Fruit fly (Drosophila melanogaster): ENCODE measurements around the gene CG14658.

Gene CG14658

DNA sequence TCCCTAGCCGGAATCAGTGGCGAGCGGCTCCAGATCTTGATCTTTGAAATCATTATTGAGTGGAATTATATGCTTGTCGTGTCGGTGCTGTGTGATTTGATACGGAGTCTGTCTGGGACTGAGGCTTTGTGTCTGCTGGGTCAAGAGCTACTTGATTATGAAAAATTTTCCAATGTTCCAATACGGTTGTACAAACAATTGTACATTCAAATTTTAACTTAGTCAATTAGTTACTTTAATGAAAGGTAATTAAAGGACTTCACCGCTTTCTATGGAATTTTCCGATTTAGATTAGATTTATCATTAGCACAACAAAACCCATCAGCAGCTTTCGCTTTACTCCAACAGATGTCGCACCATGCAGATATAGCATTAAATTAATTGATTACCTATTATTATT lies at the start of gene CG14658:
Gene CG14658, minus strand, starts transcription at position 101 of the 400 bp plus-strand sequence.
- no peak for TF ChIP-seq CG8478 (optimal IDR thresholded peaks at IDR 0.05)
- peak in 1 of 2 experiments; percentile 17 for TF ChIP-seq CTCF (optimal IDR thresholded peaks at IDR 0.05)

DNA sequence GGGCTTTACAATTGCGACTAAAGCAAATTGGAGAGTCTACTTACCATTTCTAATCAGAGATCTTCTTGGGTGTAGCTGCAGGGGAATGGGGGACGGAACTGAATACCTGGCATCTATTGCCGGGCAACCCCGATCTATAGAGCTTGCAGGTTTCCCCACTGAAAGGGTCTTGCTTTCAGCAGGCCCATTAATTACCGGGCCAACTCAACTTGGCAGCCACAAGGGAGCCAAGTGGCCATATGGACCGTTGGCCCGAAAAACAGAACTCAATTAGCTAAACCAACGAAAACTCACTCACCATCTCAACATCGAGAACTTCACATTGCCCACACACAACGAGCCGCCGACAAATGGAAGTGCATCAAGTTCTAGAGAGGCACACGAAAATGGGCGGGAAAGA lies 48.1 kb upstream of the CG14658 start, which contains the start of gene laf:
Gene laf, minus strand, starts transcription at position 101 of the 400 bp plus-strand sequence.
- no peak for TF ChIP-seq CTCF (optimal IDR thresholded peaks at IDR 0.05)
- no peak for TF ChIP-seq CG8478 (optimal IDR thresholded peaks at IDR 0.05)

DNA sequence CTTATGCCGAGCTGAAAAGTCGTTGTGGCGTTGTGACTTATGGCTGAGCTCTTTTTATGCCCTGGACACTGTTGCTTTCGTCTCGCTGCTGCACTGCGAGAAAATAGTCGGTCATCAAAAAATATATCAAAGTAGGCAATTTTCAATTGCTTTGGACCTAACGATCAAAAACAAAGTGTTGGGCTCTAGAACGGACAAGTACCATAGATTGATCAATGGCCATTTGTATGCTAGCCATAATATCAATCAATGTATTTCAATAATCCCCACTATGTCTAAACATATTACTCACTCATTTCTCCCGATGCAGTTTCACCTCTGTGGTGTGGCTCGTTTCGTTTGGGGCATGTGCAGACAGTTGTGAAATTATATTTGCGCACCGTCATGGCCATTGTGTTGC lies 43.4 kb upstream of the CG14658 start:
- no peak for TF ChIP-seq CTCF (optimal IDR thresholded peaks at IDR 0.05)
- no peak for TF ChIP-seq CG8478 (optimal IDR thresholded peaks at IDR 0.05)

DNA sequence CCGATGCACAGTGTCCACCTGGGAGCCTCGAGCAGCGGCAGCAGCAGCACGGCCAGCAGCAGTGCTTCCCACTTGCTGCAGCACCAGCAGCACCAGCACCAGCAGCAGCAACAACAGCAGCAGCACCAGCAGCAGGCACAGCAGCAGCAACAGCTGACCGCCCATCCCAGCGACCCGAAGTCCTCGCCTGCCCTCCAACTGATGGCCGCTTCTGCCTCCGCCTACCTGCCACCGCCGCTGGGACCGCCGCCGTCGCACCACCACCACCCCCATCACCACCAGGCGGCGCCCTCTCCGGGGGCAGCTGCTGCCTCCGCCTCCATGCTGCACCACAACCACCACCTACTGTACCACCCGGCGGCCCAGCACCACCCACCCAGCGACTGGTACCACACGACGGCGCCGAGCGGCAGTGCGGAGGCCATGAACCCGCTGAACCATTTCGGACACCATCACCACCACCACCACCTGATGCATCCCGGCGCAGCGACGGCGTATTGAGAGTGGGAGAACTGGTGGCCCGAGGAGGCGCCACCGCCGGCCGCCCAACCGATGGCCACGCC lies 38.4 kb upstream of the CG14658 start:
- TF ChIP-seq CG8478 (optimal IDR thresholded peaks at IDR 0.05) (no peak), CTCF (optimal IDR thresholded peaks at IDR 0.05) (no peak)

DNA sequence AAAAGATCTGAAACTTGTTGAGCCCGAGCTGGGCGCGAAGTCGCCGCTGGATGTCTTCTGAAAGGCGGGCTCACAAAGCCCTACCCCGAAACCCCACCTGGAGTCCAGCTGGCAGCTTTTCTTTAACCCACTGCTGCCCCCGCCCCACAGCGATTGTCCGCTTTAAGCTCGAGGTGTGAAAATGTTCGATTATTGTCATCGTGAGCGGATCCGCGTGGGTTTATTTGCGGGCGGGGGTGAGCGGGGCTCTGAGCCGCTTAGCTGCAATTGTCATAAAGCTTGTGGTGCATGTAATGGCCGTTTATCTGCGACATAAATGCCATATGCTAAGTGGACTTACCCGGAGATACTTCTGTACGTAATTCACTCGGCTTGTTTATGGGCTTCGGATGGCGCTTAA lies 36.6 kb upstream of the CG14658 start:
- no peak for TF ChIP-seq CG8478 (optimal IDR thresholded peaks at IDR 0.05)
- TF ChIP-seq CTCF (optimal IDR thresholded peaks at IDR 0.05) = no peak

DNA sequence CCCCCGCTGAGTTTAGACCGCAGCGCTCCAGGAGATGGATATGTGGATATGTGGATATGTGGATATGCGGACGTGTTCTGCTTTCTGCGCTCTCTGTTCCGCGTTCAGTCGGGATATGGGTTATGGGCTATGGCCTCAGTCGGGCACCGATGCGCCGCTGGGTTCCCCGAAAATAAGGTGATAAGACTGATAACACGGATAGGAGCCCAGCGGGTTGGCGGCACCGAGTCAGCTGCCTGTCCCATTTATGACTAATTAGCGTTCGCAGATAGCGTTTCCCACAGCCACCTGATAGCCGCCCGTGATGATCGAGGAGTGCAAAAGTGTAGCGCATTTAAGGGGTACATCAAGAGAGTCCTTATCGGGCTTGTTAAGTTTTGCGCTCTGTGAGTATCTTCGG lies 35.8 kb upstream of the CG14658 start:
- TF ChIP-seq CG8478 (optimal IDR thresholded peaks at IDR 0.05) = no peak
- no peak for TF ChIP-seq CTCF (optimal IDR thresholded peaks at IDR 0.05)

DNA sequence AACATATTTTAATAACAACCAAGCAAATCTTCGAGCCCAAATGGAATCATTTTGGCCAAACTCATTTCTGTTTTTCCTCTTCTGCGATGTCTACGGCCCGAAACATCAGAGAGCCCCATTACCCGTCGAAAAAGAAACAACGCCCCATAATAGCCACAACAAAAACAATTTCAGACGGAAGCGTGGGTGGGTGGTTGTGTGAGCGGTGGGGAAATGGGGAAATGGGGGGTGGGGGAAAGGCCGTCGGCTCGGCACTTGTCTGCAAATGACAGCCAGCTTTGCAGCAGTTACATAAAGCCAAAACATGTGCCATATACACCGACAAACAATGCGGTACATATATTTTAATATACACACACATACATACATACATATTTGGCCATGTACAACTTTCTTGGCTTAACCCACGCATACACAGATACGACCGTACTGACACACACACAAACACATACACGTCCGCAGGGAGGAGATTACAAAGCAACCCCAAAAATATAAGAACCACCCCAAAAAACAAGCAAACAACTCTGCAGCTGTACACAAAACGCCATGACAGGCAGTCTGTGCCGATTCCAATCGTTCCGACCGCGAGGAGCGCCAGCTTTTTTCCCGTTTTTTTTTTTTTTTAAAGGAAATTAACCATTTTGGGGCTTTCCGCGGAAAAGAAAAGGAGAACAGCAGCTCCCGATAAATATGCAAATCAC lies 34.7 kb upstream of the CG14658 start:
- TF ChIP-seq CTCF (optimal IDR thresholded peaks at IDR 0.05) (no peak), CG8478 (optimal IDR thresholded peaks at IDR 0.05) (no peak)

DNA sequence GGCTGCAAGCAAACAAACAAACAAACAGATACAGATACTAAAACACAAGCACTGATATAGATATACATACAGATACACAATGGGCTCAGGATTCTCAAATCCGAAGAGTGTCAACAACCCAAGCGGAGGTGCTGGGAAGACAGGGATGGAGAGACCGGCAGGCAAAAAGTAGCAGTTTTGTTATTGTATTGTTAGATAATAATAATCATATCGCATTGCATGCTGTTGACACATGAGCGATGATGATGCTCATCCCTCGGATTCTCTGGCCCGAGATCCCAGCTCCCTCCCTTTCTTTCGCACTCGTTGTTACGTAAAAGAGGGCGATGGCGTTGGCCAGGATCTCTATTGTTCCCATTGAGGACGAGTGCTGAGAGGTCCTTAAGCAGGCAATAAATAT lies 33.5 kb upstream of the CG14658 start:
- TF ChIP-seq CTCF (optimal IDR thresholded peaks at IDR 0.05) (no peak), CG8478 (optimal IDR thresholded peaks at IDR 0.05) (no peak)

DNA sequence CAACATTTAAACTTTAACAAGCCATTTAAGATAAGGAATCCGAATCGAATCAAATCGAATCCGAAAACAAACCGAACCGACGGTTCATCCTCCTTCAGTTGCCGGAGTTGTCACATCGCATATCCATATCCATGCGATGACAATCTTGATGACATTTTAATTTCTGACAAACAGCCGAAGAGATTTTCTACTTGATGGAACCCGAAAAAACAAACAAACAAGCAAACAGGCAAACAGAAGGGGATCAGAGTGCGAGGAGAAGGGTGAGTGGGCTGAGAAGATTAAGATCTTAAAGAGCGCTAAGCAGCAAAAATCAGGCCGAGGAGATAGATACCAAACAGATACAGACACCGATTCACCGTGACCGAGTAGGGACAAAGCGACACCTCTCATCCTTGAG lies 30.8 kb upstream of the CG14658 start:
- no peak for TF ChIP-seq CG8478 (optimal IDR thresholded peaks at IDR 0.05)
- no peak for TF ChIP-seq CTCF (optimal IDR thresholded peaks at IDR 0.05)

DNA sequence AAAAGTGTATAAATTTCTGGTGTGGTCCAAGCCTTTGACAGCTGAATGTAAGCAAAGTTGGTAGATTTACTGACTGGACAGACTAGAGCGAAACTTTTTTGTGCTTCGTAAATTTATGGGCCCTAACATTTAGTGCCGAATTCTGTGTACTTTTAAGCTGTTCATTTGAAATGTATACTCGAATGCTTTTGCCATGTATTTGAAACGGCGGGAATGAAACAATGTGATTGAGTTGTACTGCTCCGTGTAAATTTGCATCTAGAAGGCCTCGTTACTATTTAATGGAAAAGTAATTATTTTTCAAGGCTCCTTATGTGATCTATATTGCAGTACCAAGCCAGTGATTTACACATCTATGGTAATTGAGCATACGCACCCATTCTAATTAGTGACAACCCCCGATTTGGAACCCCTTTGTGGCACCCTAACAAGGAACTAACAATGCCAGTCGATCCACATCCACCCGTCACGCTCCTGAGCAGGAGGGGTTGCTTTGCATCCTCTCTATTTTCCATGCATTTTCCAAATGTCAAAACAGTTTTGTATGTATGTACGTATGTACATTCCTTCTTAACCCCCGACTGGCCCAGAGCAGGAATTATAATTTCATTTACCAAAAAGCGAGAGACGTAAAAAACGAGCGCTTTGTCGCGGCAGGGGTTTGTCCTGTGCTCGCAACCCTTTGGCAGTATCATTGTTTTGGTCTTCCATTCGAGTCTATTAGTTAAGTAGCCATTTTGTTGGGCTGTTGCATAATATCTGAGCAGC lies 28.4 kb upstream of the CG14658 start:
- no peak for TF ChIP-seq CTCF (optimal IDR thresholded peaks at IDR 0.05)
- TF ChIP-seq CG8478 (optimal IDR thresholded peaks at IDR 0.05) = no peak

DNA sequence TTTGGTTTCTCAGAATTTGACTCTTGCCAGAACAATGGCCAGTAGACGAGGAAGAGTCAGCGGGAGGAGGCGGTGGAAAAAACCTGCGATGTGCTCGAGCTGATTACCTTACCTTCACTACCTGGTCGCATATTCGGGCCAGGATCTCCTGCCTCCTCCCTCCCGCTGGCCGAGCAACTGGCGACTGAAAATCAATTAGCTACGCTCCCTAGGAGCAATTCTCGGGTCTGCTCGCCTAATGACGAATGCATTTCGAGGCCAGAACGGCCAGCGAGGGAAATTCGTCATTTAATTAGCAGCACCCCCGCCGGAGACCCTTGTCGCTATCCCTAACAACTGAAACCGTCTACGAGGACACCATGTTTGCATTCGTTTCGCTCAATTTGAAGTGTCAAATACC lies 27.7 kb upstream of the CG14658 start:
- TF ChIP-seq CTCF (optimal IDR thresholded peaks at IDR 0.05) (no peak), CG8478 (optimal IDR thresholded peaks at IDR 0.05) (no peak)

DNA sequence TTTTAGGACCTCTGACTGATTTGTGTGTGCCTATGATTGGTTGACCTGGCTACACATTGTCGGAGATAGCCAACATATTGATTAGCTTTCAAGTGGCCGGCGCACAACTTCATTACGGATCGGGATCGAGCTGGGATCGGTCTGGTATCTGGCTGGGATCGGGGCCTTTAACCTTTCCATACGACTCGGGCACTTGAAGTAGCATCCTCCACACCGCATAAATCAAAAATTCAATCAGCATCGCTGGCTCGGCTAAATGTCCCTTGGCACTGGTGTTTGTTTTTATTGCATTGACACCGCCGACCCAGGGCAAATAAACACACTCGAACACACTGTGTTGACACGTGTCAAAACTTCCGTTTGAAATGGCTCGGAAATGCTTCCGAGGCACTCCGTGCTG lies 25.4 kb upstream of the CG14658 start:
- TF ChIP-seq CTCF (optimal IDR thresholded peaks at IDR 0.05) (no peak), CG8478 (optimal IDR thresholded peaks at IDR 0.05) (no peak)

DNA sequence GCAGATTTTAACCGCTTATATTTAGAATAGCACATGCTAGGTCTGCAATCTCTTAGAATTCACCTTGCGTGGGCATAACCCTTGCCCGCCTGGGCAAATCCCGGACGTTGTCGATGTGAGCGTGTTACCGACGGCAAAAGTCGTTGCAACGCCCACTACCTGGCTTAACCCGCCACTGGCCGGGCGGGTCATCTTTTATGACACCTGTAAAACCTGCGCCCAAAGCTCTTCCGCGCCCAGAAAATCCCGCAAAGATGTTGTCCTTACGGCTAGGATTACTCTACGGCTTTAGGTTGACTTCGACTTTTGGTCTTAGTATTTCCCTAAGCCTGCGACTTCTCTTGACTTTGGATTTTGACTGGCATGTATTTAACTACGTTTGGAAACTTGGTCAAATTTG lies 23.9 kb upstream of the CG14658 start:
- no peak for TF ChIP-seq CG8478 (optimal IDR thresholded peaks at IDR 0.05)
- no peak for TF ChIP-seq CTCF (optimal IDR thresholded peaks at IDR 0.05)

DNA sequence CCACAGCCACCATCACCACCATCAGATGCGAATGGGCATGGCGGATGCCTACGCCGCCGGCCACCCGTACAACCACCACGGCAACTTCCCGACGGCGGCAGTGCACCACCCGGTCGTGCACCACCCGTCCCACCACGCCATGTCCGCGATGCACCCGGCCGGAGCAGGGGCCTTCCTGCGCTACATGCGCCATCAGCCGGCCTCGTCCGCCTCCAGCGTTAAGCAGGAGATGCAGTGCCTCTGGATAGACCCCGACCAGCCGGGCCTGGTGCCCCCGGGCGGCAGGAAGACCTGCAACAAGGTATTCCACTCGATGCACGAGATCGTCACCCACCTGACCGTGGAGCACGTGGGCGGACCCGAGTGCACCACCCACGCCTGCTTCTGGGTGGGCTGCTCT lies 23.2 kb upstream of the CG14658 start:
- TF ChIP-seq CG8478 (optimal IDR thresholded peaks at IDR 0.05) (no peak), CTCF (optimal IDR thresholded peaks at IDR 0.05) (no peak)

DNA sequence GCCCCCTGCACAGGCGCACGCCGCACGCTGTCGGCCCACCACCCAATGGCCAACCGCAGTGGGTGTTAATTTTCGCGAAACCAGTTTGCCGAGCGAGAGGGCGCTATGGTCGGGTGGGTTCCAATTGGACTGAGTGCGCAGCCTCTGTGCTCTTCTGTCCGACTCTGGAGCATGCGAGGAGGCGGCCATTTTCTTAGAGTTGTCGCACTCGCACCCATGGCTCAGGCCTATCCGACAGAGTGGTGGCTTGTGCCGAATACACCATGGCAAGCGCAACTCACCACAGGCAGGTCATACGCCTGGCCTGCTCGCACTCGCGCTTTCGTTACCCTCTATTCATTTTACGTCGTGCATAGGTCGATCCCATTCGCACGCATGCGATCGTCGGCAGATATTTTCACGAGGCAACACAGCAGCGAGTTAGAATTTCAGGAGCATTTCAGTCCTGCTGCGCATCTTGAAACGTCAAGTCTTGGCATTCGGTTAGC lies 22.1 kb upstream of the CG14658 start, which contains the start of gene opa:
Gene opa, plus strand, starts transcription at position 441 of the 488 bp plus-strand sequence.
- TF ChIP-seq CTCF (optimal IDR thresholded peaks at IDR 0.05) = peak; percentile 32 to 39
- peak; percentile 62 for TF ChIP-seq CG8478 (optimal IDR thresholded peaks at IDR 0.05)
